Fruit fly (Drosophila melanogaster) whole organism, pupa: ENCODE data around the gene Hasp.
A peak's percentile ranks its signal among the peaks of the same experiment; 100 is the strongest.

Experiments used
- CG12605 ChIP-seq: fragments of 200-800 bp; sonication (Bioruptor generic); IDR thresholded peaks from 2 replicates; pipeline ENCODE4 v1.3.6; 2022; ENCODE audit warnings: missing biosample characterization, missing genetic modification characterization
- CG13204 ChIP-seq: fragments of 200-800 bp; sonication (Bioruptor generic); optimal IDR thresholded peaks from 2 replicates; lab custom pipeline; 2018; ENCODE audit warnings: missing biosample characterization, mild to moderate bottlenecking, missing genetic modification characterization, moderate library complexity
- CG4496 ChIP-seq: fragments of 200-800 bp; sonication (Bioruptor generic); IDR thresholded peaks from 3 replicates; pipeline ENCODE4 v1.3.6; 2022; ENCODE audit warnings: missing biosample characterization, missing genetic modification characterization
- CG8301 ChIP-seq: fragments of 200-800 bp; sonication (Bioruptor generic); optimal IDR thresholded peaks from 2 replicates; lab custom pipeline; 2018; ENCODE audit warnings: missing biosample characterization, mild to moderate bottlenecking, missing genetic modification characterization
- CG9948 ChIP-seq: fragments of 200-800 bp; sonication (Bioruptor generic); optimal IDR thresholded peaks from 2 replicates; lab custom pipeline; 2018; ENCODE audit warnings: missing biosample characterization, mild to moderate bottlenecking, missing genetic modification characterization, moderate library complexity
- EcR ChIP-seq: fragments of 200-800 bp; sonication (Bioruptor generic); optimal IDR thresholded peaks from 3 replicates; lab custom pipeline; 2019; ENCODE audit warnings: missing biosample characterization, missing genetic modification characterization, mild to moderate bottlenecking, moderate library complexity, missing genetic modification reagents
- Pif1A ChIP-seq: fragments of 200-800 bp; sonication (Bioruptor generic); optimal IDR thresholded peaks from 3 replicates; lab custom pipeline; 2016; ENCODE audit warnings: missing biosample characterization, missing genetic modification characterization
- rn ChIP-seq: fragments of 200-800 bp; sonication (Bioruptor generic); IDR thresholded peaks from 2 replicates; pipeline ENCODE4 v1.3.6; 2022; ENCODE audit warnings: missing biosample characterization, missing genetic modification characterization

DNA sequence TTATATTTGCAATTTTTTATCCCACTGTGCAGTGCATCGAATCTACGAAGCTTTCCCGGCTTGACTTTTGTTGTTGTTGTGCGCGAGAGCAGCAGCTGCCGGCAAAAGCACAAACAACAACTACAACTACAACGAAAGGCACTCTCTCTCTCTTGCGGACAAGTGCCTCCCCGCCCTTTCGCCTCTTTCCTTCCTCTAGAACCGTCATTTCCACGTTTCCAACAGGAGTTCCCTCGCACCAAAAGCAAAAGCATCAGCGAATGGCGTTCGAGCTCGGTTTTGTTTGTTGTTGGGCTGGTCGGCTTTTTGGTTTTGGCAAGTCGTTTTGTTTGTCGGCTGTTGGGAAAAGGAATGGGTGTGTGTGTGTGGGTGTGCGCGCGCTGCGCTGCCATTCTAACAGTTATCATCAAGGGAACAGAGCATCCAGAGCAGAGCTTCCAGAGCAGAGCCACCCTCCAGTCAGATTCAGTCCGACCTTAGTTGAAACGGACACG, 53.1 kb downstream of the Hasp start, which contains the start of gene tj:
- no peak for TF ChIP-seq CG12605 (GFP tag; lab: Robert Waterston, UW)
- TF ChIP-seq EcR (GFP tag; lab: Kevin White, UChicago) = no peak
- no peak for TF ChIP-seq CG9948 (tag; lab: Kevin White, UChicago)
- no peak for TF ChIP-seq CG8301 (tag; lab: Kevin White, UChicago)
- TF ChIP-seq Pif1A (GFP tag; lab: Kevin White, UChicago) = no peak
- TF ChIP-seq CG13204 (GFP tag; lab: Kevin White, UChicago) = no peak
- no peak for TF ChIP-seq rn (GFP tag; lab: Robert Waterston, UW)
- TF ChIP-seq CG4496 (GFP tag; lab: Robert Waterston, UW) = peak; percentile 53; the same call in 1 of the 3 replicates
